Fruit fly (Drosophila melanogaster): ENCODE results near the gene CG14082.

Gene CG14082

dm6 chr3L:19161291-19161690, 22.5 kb upstream of the CG14082 start:
- TF ChIP-seq Sin3A (optimal IDR thresholded peaks at IDR 0.05), result no peak
- no peak for TF ChIP-seq ttk (optimal IDR thresholded peaks at IDR 0.05)
- no peak for TF ChIP-seq psq (optimal IDR thresholded peaks at IDR 0.05)
- no peak for TF ChIP-seq h (optimal IDR thresholded peaks at IDR 0.05)
- TF ChIP-seq insv (optimal IDR thresholded peaks at IDR 0.05), result no peak
- no peak for TF ChIP-seq Myc (optimal IDR thresholded peaks at IDR 0.05)

- TF ChIP-seq psq (optimal IDR thresholded peaks at IDR 0.05) (no peak), h (optimal IDR thresholded peaks at IDR 0.05) (no peak), insv (optimal IDR thresholded peaks at IDR 0.05) (no peak), Sin3A (optimal IDR thresholded peaks at IDR 0.05) (no peak), Myc (optimal IDR thresholded peaks at IDR 0.05) (no peak), ttk (optimal IDR thresholded peaks at IDR 0.05) (no peak)
Measured at dm6 chr3L:19159894-19160293, 21.1 kb upstream of the CG14082 start.

dm6 chr3L:19158343-19158742, 19.6 kb upstream of the CG14082 start:
- TF ChIP-seq insv (optimal IDR thresholded peaks at IDR 0.05) (no peak), ttk (optimal IDR thresholded peaks at IDR 0.05) (no peak), psq (optimal IDR thresholded peaks at IDR 0.05) (no peak), Sin3A (optimal IDR thresholded peaks at IDR 0.05) (no peak), h (optimal IDR thresholded peaks at IDR 0.05) (no peak), Myc (optimal IDR thresholded peaks at IDR 0.05) (no peak)

dm6 chr3L:19156263-19156662, 17.5 kb upstream of the CG14082 start:
- TF ChIP-seq h (optimal IDR thresholded peaks at IDR 0.05) (no peak), insv (optimal IDR thresholded peaks at IDR 0.05) (no peak)

- TF ChIP-seq Myc (optimal IDR thresholded peaks at IDR 0.05) (no peak), Sin3A (optimal IDR thresholded peaks at IDR 0.05) (no peak), ttk (optimal IDR thresholded peaks at IDR 0.05) (no peak), insv (optimal IDR thresholded peaks at IDR 0.05) (no peak), h (optimal IDR thresholded peaks at IDR 0.05) (no peak)
Measured at dm6 chr3L:19155111-19155510, 16.3 kb upstream of the CG14082 start.

- TF ChIP-seq insv (optimal IDR thresholded peaks at IDR 0.05) (no peak), h (optimal IDR thresholded peaks at IDR 0.05) (no peak), Sin3A (optimal IDR thresholded peaks at IDR 0.05) (no peak), psq (optimal IDR thresholded peaks at IDR 0.05) (no peak), Myc (optimal IDR thresholded peaks at IDR 0.05) (no peak)
Measured at dm6 chr3L:19151938-19152517, 13.3 kb upstream of the CG14082 start.

dm6 chr3L:19150987-19151386, 12.2 kb upstream of the CG14082 start:
- TF ChIP-seq Sin3A (optimal IDR thresholded peaks at IDR 0.05) (no peak), h (optimal IDR thresholded peaks at IDR 0.05) (no peak), ttk (optimal IDR thresholded peaks at IDR 0.05) (no peak), psq (optimal IDR thresholded peaks at IDR 0.05) (no peak), Myc (optimal IDR thresholded peaks at IDR 0.05) (no peak), insv (optimal IDR thresholded peaks at IDR 0.05) (no peak)

- TF ChIP-seq h (optimal IDR thresholded peaks at IDR 0.05) (no peak), Sin3A (optimal IDR thresholded peaks at IDR 0.05) (no peak), insv (optimal IDR thresholded peaks at IDR 0.05) (no peak), psq (optimal IDR thresholded peaks at IDR 0.05) (no peak), ttk (optimal IDR thresholded peaks at IDR 0.05) (no peak), Myc (optimal IDR thresholded peaks at IDR 0.05) (no peak)
Measured at dm6 chr3L:19147169-19147568, 8.4 kb upstream of the CG14082 start.

- TF ChIP-seq insv (optimal IDR thresholded peaks at IDR 0.05), result no peak
- TF ChIP-seq psq (optimal IDR thresholded peaks at IDR 0.05), result no peak
- TF ChIP-seq h (optimal IDR thresholded peaks at IDR 0.05), result no peak
- TF ChIP-seq Myc (optimal IDR thresholded peaks at IDR 0.05), result no peak
- no peak for TF ChIP-seq ttk (optimal IDR thresholded peaks at IDR 0.05)
- TF ChIP-seq Sin3A (optimal IDR thresholded peaks at IDR 0.05), result no peak
Measured at dm6 chr3L:19143940-19144571, 5.3 kb upstream of the CG14082 start.

dm6 chr3L:19142587-19142986, 3.8 kb upstream of the CG14082 start:
- no peak for TF ChIP-seq h (optimal IDR thresholded peaks at IDR 0.05)
- TF ChIP-seq psq (optimal IDR thresholded peaks at IDR 0.05), result no peak
- no peak for TF ChIP-seq Myc (optimal IDR thresholded peaks at IDR 0.05)
- no peak for TF ChIP-seq insv (optimal IDR thresholded peaks at IDR 0.05)
- TF ChIP-seq ttk (optimal IDR thresholded peaks at IDR 0.05), result no peak
- TF ChIP-seq Sin3A (optimal IDR thresholded peaks at IDR 0.05), result no peak

dm6 chr3L:19140084-19141011, 1.6 kb upstream of the CG14082 start:
- TF ChIP-seq h (optimal IDR thresholded peaks at IDR 0.05) (no peak), insv (optimal IDR thresholded peaks at IDR 0.05) (no peak), psq (optimal IDR thresholded peaks at IDR 0.05) (no peak), Sin3A (optimal IDR thresholded peaks at IDR 0.05) (no peak), Myc (optimal IDR thresholded peaks at IDR 0.05) (no peak), ttk (optimal IDR thresholded peaks at IDR 0.05) (no peak)

- TF ChIP-seq psq (optimal IDR thresholded peaks at IDR 0.05) (no peak), ttk (optimal IDR thresholded peaks at IDR 0.05) (no peak)
Measured at dm6 chr3L:19132586-19132985, 6.2 kb downstream of the CG14082 start.

All from Kc167 (cell line).